Worm (Caenorhabditis elegans) whole organism, late embryonic: Measurements from ENCODE around the gene F13H8.1.
A peak's percentile ranks its signal among the peaks of the same experiment; 100 is the strongest.

Source experiments
- C08G9.2 ChIP-seq: sonication (generic microtip); optimal IDR thresholded peaks from 2 replicates; lab custom pipeline; 2016; ENCODE audit warnings: mild to moderate bottlenecking, missing genetic modification characterization, moderate library complexity, missing compliant biosample characterization
- K09A11.1 ChIP-seq: sonication (generic microtip); optimal IDR thresholded peaks from 2 replicates; lab custom pipeline; 2017; ENCODE audit warnings: antibody characterized with exemption, mild to moderate bottlenecking, missing genetic modification characterization, missing compliant biosample characterization; ENCODE audit not compliant: insufficient read depth
- ceh-14 ChIP-seq: sonication (generic microtip); optimal IDR thresholded peaks from 2 replicates; lab custom pipeline; 2016; ENCODE audit warnings: missing genotype, missing genetic modification characterization, missing compliant biosample characterization
- ceh-18 ChIP-seq: sonication (generic microtip); optimal IDR thresholded peaks from 2 replicates; lab custom pipeline; 2016; ENCODE audit warnings: missing genetic modification characterization, missing compliant biosample characterization
- ceh-19 ChIP-seq: fragments of 200-800 bp; sonication (Bioruptor generic); optimal IDR thresholded peaks from 2 replicates; lab custom pipeline; 2018; ENCODE audit warnings: mild to moderate bottlenecking, missing genetic modification characterization, missing compliant biosample characterization
- ceh-2 ChIP-seq: sonication (generic microtip); optimal IDR thresholded peaks from 2 replicates; lab custom pipeline; 2016; ENCODE audit warnings: missing genotype, missing genetic modification characterization, missing compliant biosample characterization
- ceh-22 ChIP-seq: sonication (generic microtip); optimal IDR thresholded peaks from 2 replicates; lab custom pipeline; 2017; ENCODE audit warnings: missing biosample characterization, missing genetic modification characterization
- ceh-34 ChIP-seq: sonication (generic microtip); optimal IDR thresholded peaks from 2 replicates; lab custom pipeline; 2016; ENCODE audit warnings: mild to moderate bottlenecking, missing genetic modification characterization, missing compliant biosample characterization
- ceh-6 ChIP-seq: fragments of 200-800 bp; sonication (Bioruptor generic); optimal IDR thresholded peaks from 2 replicates; lab custom pipeline; 2018; ENCODE audit warnings: mild to moderate bottlenecking, missing genetic modification characterization, missing compliant biosample characterization
- ceh-9 ChIP-seq: sonication (generic microtip); optimal IDR thresholded peaks from 2 replicates; lab custom pipeline; 2016; ENCODE audit warnings: mild to moderate bottlenecking, missing genetic modification characterization, inconsistent platforms, missing compliant biosample characterization
- che-1 ChIP-seq: sonication (generic microtip); optimal IDR thresholded peaks from 2 replicates; lab custom pipeline; 2016; ENCODE audit warnings: mild to moderate bottlenecking, missing genetic modification characterization, missing compliant biosample characterization
- elt-2 ChIP-seq: sonication (generic microtip); optimal IDR thresholded peaks from 2 replicates; lab custom pipeline; 2016; ENCODE audit warnings: missing genetic modification reagents, missing genetic modification characterization, missing compliant biosample characterization
- elt-4 ChIP-seq: sonication (generic microtip); optimal IDR thresholded peaks from 2 replicates; lab custom pipeline; 2016; ENCODE audit warnings: missing genetic modification characterization, missing compliant biosample characterization
- eyg-1 ChIP-seq: sonication (generic microtip); optimal IDR thresholded peaks from 2 replicates; lab custom pipeline; 2016; ENCODE audit warnings: missing genotype, missing genetic modification characterization, missing compliant biosample characterization
- fax-1 ChIP-seq: sonication (generic microtip); optimal IDR thresholded peaks from 2 replicates; lab custom pipeline; 2016; ENCODE audit warnings: missing genotype, missing genetic modification characterization, missing compliant biosample characterization
- fkh-10 ChIP-seq: fragments of 150-350 bp; optimal IDR thresholded peaks from 2 replicates; lab custom pipeline; 2014; ENCODE audit warnings: missing biosample characterization, missing genetic modification reagents, missing genetic modification characterization
- fkh-6 ChIP-seq: sonication (generic microtip); optimal IDR thresholded peaks from 2 replicates; lab custom pipeline; 2016; ENCODE audit warnings: missing genetic modification characterization, missing compliant biosample characterization
- gmeb-2 ChIP-seq: sonication (generic microtip); optimal IDR thresholded peaks from 2 replicates; lab custom pipeline; 2016; ENCODE audit warnings: missing genetic modification characterization, inconsistent platforms, missing compliant biosample characterization
- hlh-13 ChIP-seq: fragments of 200-800 bp; sonication (Bioruptor generic); optimal IDR thresholded peaks from 2 replicates; lab custom pipeline; 2018; ENCODE audit warnings: mild to moderate bottlenecking, missing genetic modification characterization, missing compliant biosample characterization
- hlh-30 ChIP-seq: sonication (generic microtip); optimal IDR thresholded peaks from 2 replicates; lab custom pipeline; 2017; ENCODE audit warnings: antibody characterized with exemption, missing genetic modification characterization, missing compliant biosample characterization; ENCODE audit not compliant: insufficient read depth
- hlh-6 ChIP-seq: sonication (generic microtip); optimal IDR thresholded peaks from 2 replicates; lab custom pipeline; 2016; ENCODE audit warnings: missing genotype, missing genetic modification characterization, missing compliant biosample characterization
- hlh-8 ChIP-seq: sonication (generic microtip); optimal IDR thresholded peaks from 2 replicates; lab custom pipeline; 2016; ENCODE audit warnings: missing genotype, missing genetic modification characterization, missing compliant biosample characterization
- madf-2 ChIP-seq: sonication (generic microtip); optimal IDR thresholded peaks from 2 replicates; lab custom pipeline; 2017; ENCODE audit warnings: missing genetic modification characterization, missing compliant biosample characterization
- nfya-1 ChIP-seq: sonication (generic microtip); optimal IDR thresholded peaks from 2 replicates; lab custom pipeline; 2017; ENCODE audit warnings: missing genetic modification characterization, mild to moderate bottlenecking, missing compliant biosample characterization, antibody characterized with exemption, moderate library complexity
- nhr-11 ChIP-seq: fragments of 150-350 bp; optimal IDR thresholded peaks from 2 replicates; lab custom pipeline; 2014; ENCODE audit warnings: missing biosample characterization, missing genetic modification characterization
- nhr-232 ChIP-seq: sonication (generic microtip); optimal IDR thresholded peaks from 2 replicates; lab custom pipeline; 2016; ENCODE audit warnings: missing genetic modification characterization, missing compliant biosample characterization
- pag-3 ChIP-seq: sonication (generic microtip); optimal IDR thresholded peaks from 2 replicates; lab custom pipeline; 2016; ENCODE audit warnings: missing compliant biosample characterization, missing genetic modification characterization, borderline replicate concordance
- pha-2 ChIP-seq: sonication (generic microtip); optimal IDR thresholded peaks from 2 replicates; lab custom pipeline; 2017; ENCODE audit warnings: mild to moderate bottlenecking, missing genetic modification characterization, missing compliant biosample characterization
- pha-4 ChIP-seq: fragments of 150-350 bp; optimal IDR thresholded peaks from 2 replicates; lab custom pipeline; 2018; ENCODE audit warnings: missing biosample characterization, missing genetic modification reagents, missing genetic modification characterization
- pqm-1 ChIP-seq: sonication (generic microtip); optimal IDR thresholded peaks from 2 replicates; lab custom pipeline; 2016; ENCODE audit warnings: missing genetic modification characterization, missing compliant biosample characterization
- pros-1 ChIP-seq: fragments of 150-350 bp; optimal IDR thresholded peaks from 2 replicates; lab custom pipeline; 2014; ENCODE audit warnings: missing biosample characterization, missing genetic modification reagents, missing genetic modification characterization
- ref-2 ChIP-seq: sonication (generic microtip); optimal IDR thresholded peaks from 2 replicates; lab custom pipeline; 2016; ENCODE audit warnings: missing genetic modification characterization, missing compliant biosample characterization
- sdc-2 ChIP-seq: sonication (generic microtip); optimal IDR thresholded peaks from 2 replicates; lab custom pipeline; 2016; ENCODE audit warnings: missing genotype, missing genetic modification characterization, missing compliant biosample characterization
- syd-9 ChIP-seq: sonication (generic microtip); optimal IDR thresholded peaks from 2 replicates; lab custom pipeline; 2016; ENCODE audit warnings: mild to moderate bottlenecking, missing genetic modification characterization, moderate library complexity, missing compliant biosample characterization
- tbx-2 ChIP-seq: sonication (generic microtip); optimal IDR thresholded peaks from 2 replicates; lab custom pipeline; 2016; ENCODE audit warnings: missing genetic modification characterization, missing compliant biosample characterization
- tbx-7 ChIP-seq: sonication (generic microtip); optimal IDR thresholded peaks from 2 replicates; lab custom pipeline; 2016; ENCODE audit warnings: missing genotype, missing genetic modification characterization, missing compliant biosample characterization
- unc-3 ChIP-seq, 2 experiments: fragments of 200-800 bp in 1 of 2; sonication (Bioruptor generic) in 1 of 2; sonication (generic microtip) in 1 of 2; conservative IDR thresholded peaks in 1 of 2; optimal IDR thresholded peaks in 1 of 2; 2 replicates each; pipeline versions ENCODE4 v1.3.6 to Lab custom; 2016 to 2022; ENCODE audit warnings: missing compliant biosample characterization in 2 of 2, missing genetic modification characterization in 2 of 2, missing genetic modification reagents in 1 of 2
- zip-5 ChIP-seq: sonication (generic microtip); optimal IDR thresholded peaks from 2 replicates; lab custom pipeline; 2016; ENCODE audit warnings: missing genetic modification characterization, missing compliant biosample characterization

F13H8.1 gene

DNA sequence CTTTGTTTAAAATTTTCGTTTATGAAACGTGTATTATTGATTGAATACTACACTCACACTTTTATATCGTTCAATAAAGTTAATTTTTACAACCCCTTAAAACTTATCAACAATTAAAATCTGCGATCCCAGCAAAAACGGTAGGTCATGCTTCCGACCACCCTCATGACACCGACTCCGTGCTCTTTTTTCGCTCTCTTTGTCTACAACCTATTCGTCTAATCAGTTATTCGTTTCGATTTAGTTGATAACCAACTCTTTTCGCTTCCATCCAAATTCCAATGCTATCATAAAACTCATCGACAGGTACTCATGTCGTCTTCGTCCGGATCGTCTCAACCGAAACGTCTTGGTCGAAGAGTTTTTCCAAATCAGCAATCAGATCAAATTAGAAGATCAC, at the start of gene F13H8.1:
TSS of gene F13H8.1 (plus strand) at position 311 of the 400 bp plus-strand sequence.
- TF ChIP-seq ceh-22, result no peak
- no peak for TF ChIP-seq hlh-13 (GFP tag; lab: Kevin White, UChicago)
- TF ChIP-seq C08G9.2 (tag; lab: Kevin White, UChicago), result no peak
- no peak for TF ChIP-seq nhr-232 (tag; lab: Kevin White, UChicago)
- TF ChIP-seq zip-5 (tag; lab: Kevin White, UChicago), result no peak
- no peak for TF ChIP-seq nfya-1 (tag; lab: Kevin White, UChicago)
- TF ChIP-seq ref-2 (tag; lab: Kevin White, UChicago), result no peak
- TF ChIP-seq ceh-19 (GFP tag; lab: Kevin White, UChicago), result no peak

DNA sequence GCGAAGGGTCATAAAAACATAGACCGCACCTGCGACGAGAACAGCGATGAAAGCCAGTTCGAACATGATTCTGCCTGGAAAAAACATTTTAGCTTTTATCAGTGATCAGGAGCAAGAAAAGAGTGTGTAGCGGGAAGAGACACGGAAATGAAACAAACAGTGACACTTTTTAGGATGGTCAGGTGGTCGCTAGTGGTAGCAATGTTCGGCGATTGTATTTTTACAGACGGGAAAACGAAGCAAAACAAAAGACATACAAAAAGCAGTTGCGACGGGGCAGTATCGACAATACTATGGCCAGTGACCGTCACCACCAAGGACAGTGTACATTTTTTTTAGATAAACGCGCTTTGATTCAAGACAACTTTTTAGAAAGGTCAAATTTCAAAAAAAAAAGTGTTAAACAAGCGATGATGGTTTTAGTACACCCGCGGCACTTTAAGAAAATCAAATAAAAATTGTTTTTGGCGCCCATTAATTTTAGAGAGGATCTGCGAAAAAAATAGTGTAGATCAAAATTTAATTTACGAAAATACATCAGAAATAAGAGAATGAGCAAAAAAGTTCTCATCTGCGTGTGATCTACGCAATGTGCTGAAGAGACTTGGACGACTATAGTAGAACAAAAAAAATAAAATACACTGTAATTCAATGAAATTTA, 47.6 kb upstream of the F13H8.1 start, which contains the start of gene T24H7.9:
TSS of gene T24H7.9 (minus strand) at position 74 of the 661 bp plus-strand sequence.
- TF ChIP-seq pqm-1 (tag; lab: Kevin White, UChicago), result no peak
- no peak for TF ChIP-seq fkh-6 (tag; lab: Kevin White, UChicago)
- no peak for TF ChIP-seq pha-4 (tag; lab: Kevin White, UChicago)
- no peak for TF ChIP-seq nfya-1 (tag; lab: Kevin White, UChicago)
- no peak for TF ChIP-seq sdc-2 (tag; lab: Kevin White, UChicago)
- no peak for TF ChIP-seq gmeb-2 (tag; lab: Kevin White, UChicago)
- no peak for TF ChIP-seq ceh-18 (tag; lab: Kevin White, UChicago)
- no peak for TF ChIP-seq eyg-1 (tag; lab: Kevin White, UChicago)
- no peak for TF ChIP-seq ceh-34 (tag; lab: Kevin White, UChicago)
- no peak for TF ChIP-seq elt-4 (tag; lab: Kevin White, UChicago)
- no peak for TF ChIP-seq ceh-19 (GFP tag; lab: Kevin White, UChicago)

DNA sequence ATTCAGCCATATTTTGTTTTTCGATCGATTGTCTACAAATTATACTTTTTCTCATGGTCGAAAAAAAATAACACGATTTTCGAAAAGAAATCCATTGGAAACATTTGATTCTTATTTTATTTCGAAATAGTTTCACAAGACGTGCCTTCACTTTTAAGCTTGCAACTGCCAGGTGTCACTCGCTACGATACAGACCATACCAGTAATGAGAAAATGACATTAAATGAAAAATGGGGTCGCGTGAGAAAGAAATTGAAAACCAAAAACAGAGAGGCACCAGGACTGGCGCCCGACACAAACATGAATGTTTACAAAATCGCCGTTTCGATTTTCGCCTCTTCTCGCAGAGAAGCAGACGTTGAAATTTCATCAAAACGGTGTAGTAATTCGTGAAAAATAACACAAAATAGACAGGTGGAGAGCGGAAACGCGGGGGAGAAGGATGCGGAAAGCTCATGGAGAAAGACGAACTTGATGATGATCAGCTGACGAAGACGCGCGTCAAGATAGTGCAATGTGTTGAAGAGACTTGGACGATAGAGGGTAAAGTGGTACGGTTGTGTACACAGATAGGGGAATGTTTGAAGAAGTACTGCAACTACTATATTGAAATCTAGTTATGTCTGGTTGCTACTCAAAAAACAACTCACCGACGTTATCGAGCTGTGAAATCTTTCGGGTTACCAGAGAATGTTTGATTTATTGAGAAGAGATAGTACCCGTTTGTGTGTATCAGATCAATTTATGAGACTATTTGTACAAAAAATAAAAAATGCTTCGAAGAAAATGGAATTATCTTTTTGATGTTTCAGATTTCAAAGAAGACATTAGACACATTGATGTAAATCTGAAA, 46.9 kb upstream of the F13H8.1 start:
- TF ChIP-seq ceh-34 (tag; lab: Kevin White, UChicago), result peak; percentile 11
- TF ChIP-seq pha-2 (tag; lab: Kevin White, UChicago), result no peak
- TF ChIP-seq ceh-18 (tag; lab: Kevin White, UChicago), result peak; percentile 62
- no peak for TF ChIP-seq K09A11.1 (tag; lab: Kevin White, UChicago)
- no peak for TF ChIP-seq madf-2 (tag; lab: Kevin White, UChicago)
- TF ChIP-seq nfya-1 (tag; lab: Kevin White, UChicago), result no peak
- TF ChIP-seq tbx-2 (tag; lab: Kevin White, UChicago), result peak; percentile 33
- TF ChIP-seq ceh-2 (tag; lab: Kevin White, UChicago), result no peak
- TF ChIP-seq ceh-19 (GFP tag; lab: Kevin White, UChicago), result no peak
- TF ChIP-seq tbx-7 (tag; lab: Kevin White, UChicago), result no peak
- TF ChIP-seq ceh-9 (tag; lab: Kevin White, UChicago), result no peak
- no peak for TF ChIP-seq fkh-10 (GFP tag; lab: Kevin White, UChicago)
- peak; percentile 45 for TF ChIP-seq hlh-30 (tag; lab: Kevin White, UChicago)
- TF ChIP-seq hlh-6 (tag; lab: Kevin White, UChicago), result no peak
- TF ChIP-seq elt-2 (tag; lab: Kevin White, UChicago), result no peak
- TF ChIP-seq pag-3 (tag; lab: Kevin White, UChicago), result no peak
- TF ChIP-seq ceh-14 (tag; lab: Kevin White, UChicago), result no peak

DNA sequence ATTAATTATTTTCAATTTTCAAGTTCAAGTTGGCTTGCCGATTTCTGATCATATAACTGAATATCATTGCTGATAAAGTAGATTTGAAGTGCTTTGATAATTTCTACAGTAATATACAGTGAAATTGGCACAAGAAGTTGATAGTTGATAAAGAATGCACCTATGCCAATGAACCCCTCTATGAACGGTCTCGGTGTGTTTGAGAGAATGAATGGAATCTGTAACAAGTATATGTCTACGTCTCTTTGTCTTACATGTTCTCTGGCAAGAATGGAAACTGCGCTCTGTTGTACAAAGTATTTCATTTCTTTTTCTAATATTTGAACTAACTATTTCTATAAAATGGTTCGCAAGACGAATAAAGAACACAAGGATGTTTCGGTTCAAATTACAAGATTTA, 41.4 kb upstream of the F13H8.1 start, which contains the start of gene T24H7.8:
TSS of gene T24H7.8 (plus strand) at position 301 of the 400 bp plus-strand sequence.
- TF ChIP-seq elt-2 (tag; lab: Kevin White, UChicago) (no peak), che-1 (tag; lab: Kevin White, UChicago) (no peak), ceh-22 (no peak), eyg-1 (tag; lab: Kevin White, UChicago) (no peak), fkh-10 (GFP tag; lab: Kevin White, UChicago) (no peak), ceh-6 (GFP tag; lab: Kevin White, UChicago) (no peak), pag-3 (tag; lab: Kevin White, UChicago) (no peak), hlh-8 (no peak), unc-3 (GFP tag; conservative IDR thresholded peaks at IDR 0.05; lab: Robert Waterston, UW) (no peak), unc-3 (tag; optimal IDR thresholded peaks at IDR 0.05; lab: Kevin White, UChicago) (no peak), fax-1 (no peak), fkh-6 (tag; lab: Kevin White, UChicago) (no peak), nfya-1 (tag; lab: Kevin White, UChicago) (no peak), ceh-2 (tag; lab: Kevin White, UChicago) (no peak), syd-9 (tag; lab: Kevin White, UChicago) (no peak), pros-1 (no peak), nhr-11 (tag; lab: Kevin White, UChicago) (no peak), elt-4 (tag; lab: Kevin White, UChicago) (no peak)
